Worm (Caenorhabditis elegans) whole organism, young adult: ENCODE data around the gene Y17G7B.17.

Source experiments
- F49E8.2 ChIP-seq: sonication (generic microtip); optimal IDR thresholded peaks from 3 replicates; lab custom pipeline; 2017; ENCODE audit warnings: missing genetic modification characterization, mild to moderate bottlenecking, missing compliant biosample characterization, antibody characterized with exemption, moderate library complexity; ENCODE audit not compliant: insufficient read depth
- sea-2 ChIP-seq: fragments of 200-800 bp; sonication (Bioruptor generic); IDR thresholded peaks from 2 replicates; pipeline ENCODE4 v1.3.6; 2022; ENCODE audit warnings: missing genetic modification characterization, missing compliant biosample characterization
- tbx-9 ChIP-seq: sonication (generic microtip); optimal IDR thresholded peaks from 2 replicates; lab custom pipeline; 2016; ENCODE audit warnings: borderline replicate concordance, missing genetic modification characterization, inconsistent platforms, missing compliant biosample characterization
- ztf-22 ChIP-seq: fragments of 200-800 bp; sonication (Bioruptor generic); optimal IDR thresholded peaks from 2 replicates; lab custom pipeline; 2018; ENCODE audit warnings: mild to moderate bottlenecking, missing genetic modification characterization, moderate library complexity, missing compliant biosample characterization
- ztf-3 ChIP-seq: fragments of 200-800 bp; sonication (Bioruptor generic); optimal IDR thresholded peaks from 2 replicates; lab custom pipeline; 2018; ENCODE audit warnings: mild to moderate bottlenecking, missing genetic modification characterization, missing compliant biosample characterization

DNA sequence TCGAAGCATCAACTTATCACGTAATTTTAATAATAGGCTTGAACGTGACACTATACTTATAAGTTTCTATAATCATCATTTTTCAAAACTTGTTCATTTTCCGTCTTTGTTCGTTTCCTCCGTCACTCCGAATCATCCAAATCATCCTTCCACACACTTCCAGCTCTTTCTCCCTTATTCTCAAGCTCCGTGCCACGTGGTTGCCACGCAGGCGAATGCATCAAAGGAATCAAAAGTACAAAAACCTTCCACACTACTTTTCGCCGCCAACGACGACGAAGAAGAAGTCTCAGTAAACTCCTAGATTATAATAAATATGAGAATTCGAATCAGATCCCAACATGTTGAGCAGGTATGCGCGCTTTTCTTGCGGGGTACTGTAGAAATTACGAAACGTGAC lies 45.6 kb downstream of the Y17G7B.17 start:
- no peak for TF ChIP-seq sea-2 (GFP tag; lab: Robert Waterston, UW)
- TF ChIP-seq F49E8.2, result no peak
- TF ChIP-seq ztf-22 (GFP tag; lab: Kevin White, UChicago), result no peak
- no peak for TF ChIP-seq ztf-3 (GFP tag; lab: Kevin White, UChicago)
- TF ChIP-seq tbx-9 (tag; lab: Kevin White, UChicago), result no peak
